Worm (Caenorhabditis elegans) whole organism, mixed stage, embryonic: ENCODE measurements around the gene K01D12.8.
"Not testable (repeated sequence)": the region's sequence is repeated elsewhere in the genome, so short reads cannot be mapped to it uniquely, and the experiment has no call there.

ENCODE experiments used
- bed-3 ChIP-seq: fragments of 200-800 bp; sonication (Bioruptor generic); optimal IDR thresholded peaks from 3 replicates; lab custom pipeline; 2018; ENCODE audit warnings: mild to moderate bottlenecking, missing genetic modification characterization, moderate library complexity, missing compliant biosample characterization
- blmp-1 ChIP-seq: fragments of 150-350 bp; optimal IDR thresholded peaks from 2 replicates; lab custom pipeline; 2014; ENCODE audit warnings: missing biosample characterization, missing genetic modification characterization
- ceh-39 ChIP-seq: fragments of 150-350 bp; optimal IDR thresholded peaks from 2 replicates; lab custom pipeline; 2014; ENCODE audit warnings: missing biosample characterization, missing genetic modification characterization
- ceh-83 ChIP-seq: fragments of 200-800 bp; sonication (Bioruptor generic); optimal IDR thresholded peaks from 2 replicates; lab custom pipeline; 2018; ENCODE audit warnings: mild to moderate bottlenecking, missing genetic modification characterization, missing compliant biosample characterization
- cnd-1 ChIP-seq: fragments of 200-800 bp; sonication (Bioruptor generic); optimal IDR thresholded peaks from 2 replicates; lab custom pipeline; 2018; ENCODE audit warnings: mild to moderate bottlenecking, missing genetic modification characterization, missing compliant biosample characterization
- drap-1 ChIP-seq: fragments of 200-800 bp; sonication (Bioruptor generic); optimal IDR thresholded peaks from 3 replicates; lab custom pipeline; 2018; ENCODE audit warnings: mild to moderate bottlenecking, missing genetic modification characterization, missing compliant biosample characterization
- elt-1 ChIP-seq: sonication (generic microtip); optimal IDR thresholded peaks from 2 replicates; lab custom pipeline; 2017; ENCODE audit warnings: missing genetic modification characterization, mild to moderate bottlenecking, missing compliant biosample characterization, antibody characterized with exemption, moderate library complexity, borderline replicate concordance; ENCODE audit not compliant: insufficient read depth
- elt-3 ChIP-seq: fragments of 150-350 bp; optimal IDR thresholded peaks from 2 replicates; lab custom pipeline; 2014; ENCODE audit warnings: missing biosample characterization, missing genetic modification characterization
- flh-1 ChIP-seq: fragments of 200-800 bp; sonication (Bioruptor generic); optimal IDR thresholded peaks from 2 replicates; lab custom pipeline; 2018; ENCODE audit warnings: mild to moderate bottlenecking, missing genetic modification characterization, moderate library complexity, missing compliant biosample characterization
- ham-2 ChIP-seq: fragments of 200-800 bp; sonication (Bioruptor generic); optimal IDR thresholded peaks from 2 replicates; lab custom pipeline; 2018; ENCODE audit warnings: mild to moderate bottlenecking, missing genetic modification characterization, missing compliant biosample characterization
- hlh-1 ChIP-seq: fragments of 150-350 bp; optimal IDR thresholded peaks from 2 replicates; lab custom pipeline; 2014; ENCODE audit warnings: missing biosample characterization, missing genetic modification reagents, missing genetic modification characterization
- lin-13 ChIP-seq: fragments of 150-350 bp; optimal IDR thresholded peaks from 2 replicates; lab custom pipeline; 2014; ENCODE audit warnings: missing biosample characterization, missing genetic modification characterization
- lin-32 ChIP-seq: fragments of 200-800 bp; sonication (Bioruptor generic); optimal IDR thresholded peaks from 2 replicates; lab custom pipeline; 2018; ENCODE audit warnings: mild to moderate bottlenecking, missing genetic modification characterization, missing compliant biosample characterization
- lsy-2 ChIP-seq: fragments of 150-350 bp; optimal IDR thresholded peaks from 2 replicates; lab custom pipeline; 2014; ENCODE audit warnings: missing biosample characterization, missing genetic modification characterization
- mab-5 ChIP-seq: fragments of 150-350 bp; optimal IDR thresholded peaks from 2 replicates; lab custom pipeline; 2014; ENCODE audit warnings: missing biosample characterization, missing genetic modification characterization
- mep-1 ChIP-seq: fragments of 150-350 bp; optimal IDR thresholded peaks from 2 replicates; lab custom pipeline; 2017; ENCODE audit warnings: missing biosample characterization, missing genetic modification reagents, missing genetic modification characterization, inconsistent platforms
- mls-2 ChIP-seq: sonication (generic microtip); optimal IDR thresholded peaks from 2 replicates; lab custom pipeline; 2016; ENCODE audit warnings: mild to moderate bottlenecking, missing genetic modification characterization, moderate library complexity, missing compliant biosample characterization
- nhr-12 ChIP-seq: fragments of 150-350 bp; optimal IDR thresholded peaks from 2 replicates; lab custom pipeline; 2014; ENCODE audit warnings: missing biosample characterization, missing genetic modification characterization
- nhr-2 ChIP-seq: fragments of 150-350 bp; optimal IDR thresholded peaks from 2 replicates; lab custom pipeline; 2014; ENCODE audit warnings: missing biosample characterization, missing genetic modification characterization
- nhr-237 ChIP-seq: fragments of 150-350 bp; optimal IDR thresholded peaks from 2 replicates; lab custom pipeline; 2014; ENCODE audit warnings: missing biosample characterization, missing genetic modification characterization
- nhr-28 ChIP-seq: fragments of 150-350 bp; optimal IDR thresholded peaks from 2 replicates; lab custom pipeline; 2014; ENCODE audit warnings: missing biosample characterization, missing genetic modification characterization
- nhr-76 ChIP-seq: sonication (generic microtip); optimal IDR thresholded peaks from 2 replicates; lab custom pipeline; 2017; ENCODE audit warnings: missing biosample characterization, missing genetic modification characterization
- pha-4 ChIP-seq: fragments of 150-350 bp; optimal IDR thresholded peaks from 2 replicates; lab custom pipeline; 2018; ENCODE audit warnings: missing biosample characterization, missing genetic modification reagents, missing genetic modification characterization
- sem-2 ChIP-seq: fragments of 200-800 bp; sonication (Bioruptor generic); optimal IDR thresholded peaks from 2 replicates; lab custom pipeline; 2018; ENCODE audit warnings: mild to moderate bottlenecking, missing genetic modification characterization, missing compliant biosample characterization
- snpc-4 ChIP-seq: fragments of 150-350 bp; optimal IDR thresholded peaks from 2 replicates; lab custom pipeline; 2014; ENCODE audit warnings: missing biosample characterization, missing genetic modification characterization
- sptf-1 ChIP-seq: sonication (generic microtip); optimal IDR thresholded peaks from 2 replicates; lab custom pipeline; 2017; ENCODE audit warnings: mild to moderate bottlenecking, missing genetic modification characterization, moderate library complexity, missing compliant biosample characterization
- tbx-8 ChIP-seq: fragments of 200-800 bp; sonication (Bioruptor generic); optimal IDR thresholded peaks from 2 replicates; lab custom pipeline; 2018; ENCODE audit warnings: mild to moderate bottlenecking, missing genetic modification characterization, moderate library complexity, missing compliant biosample characterization
- unc-120 ChIP-seq: sonication (generic microtip); optimal IDR thresholded peaks from 2 replicates; lab custom pipeline; 2017; ENCODE audit warnings: missing genetic modification characterization, missing compliant biosample characterization; ENCODE audit not compliant: poor library complexity, severe bottlenecking
- unc-62 ChIP-seq: fragments of 150-350 bp; optimal IDR thresholded peaks from 2 replicates; lab custom pipeline; 2014; ENCODE audit warnings: missing biosample characterization, missing genetic modification reagents, missing genetic modification characterization
- ztf-11 ChIP-seq: fragments of 150-350 bp; optimal IDR thresholded peaks from 2 replicates; lab custom pipeline; 2014; ENCODE audit warnings: missing biosample characterization, missing genetic modification characterization

K01D12.8 gene

DNA sequence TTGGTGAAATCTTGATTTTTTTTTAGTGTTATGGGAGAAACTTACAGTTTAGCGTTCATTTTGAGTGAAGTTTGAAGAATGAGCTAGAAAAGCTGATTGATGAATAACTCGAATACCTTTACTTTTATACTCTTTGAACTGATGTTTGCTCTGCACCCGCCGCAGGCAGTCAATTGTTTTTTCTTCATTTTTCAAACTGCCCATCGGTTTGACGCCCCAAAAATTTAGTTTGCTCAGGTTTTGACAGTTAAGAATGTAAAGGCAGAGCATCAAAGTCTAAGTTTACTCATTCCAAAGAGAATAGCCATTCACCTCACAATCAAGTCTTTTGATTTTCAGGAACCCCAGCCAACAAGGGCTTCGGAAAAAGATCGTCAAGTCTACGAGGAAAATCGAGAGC is 40.8 kb upstream of the K01D12.8 start, which contains the start of gene fipr-1:
TSS of gene fipr-1 (minus strand) at position 101 of the 400 bp plus-strand sequence.
- TF ChIP-seq nhr-12: no peak
- no peak for TF ChIP-seq drap-1 (GFP tag; lab: Kevin White, UChicago)
- no peak for TF ChIP-seq hlh-1 (tag; lab: Kevin White, UChicago)
- TF ChIP-seq ceh-83: no peak
- no peak for TF ChIP-seq elt-3 (tag; lab: Kevin White, UChicago)
- TF ChIP-seq sem-2 (GFP tag; lab: Kevin White, UChicago): no peak
- TF ChIP-seq mls-2 (tag; lab: Kevin White, UChicago): no peak
- no peak for TF ChIP-seq pha-4 (tag; lab: Kevin White, UChicago)
- no peak for TF ChIP-seq mep-1 (tag; lab: Kevin White, UChicago)
- no peak for TF ChIP-seq ztf-11 (tag; lab: Kevin White, UChicago)
- no peak for TF ChIP-seq nhr-76 (tag; lab: Kevin White, UChicago)
- TF ChIP-seq nhr-2 (tag; lab: Kevin White, UChicago): no peak
- TF ChIP-seq nhr-28 (tag; lab: Kevin White, UChicago): no peak

DNA sequence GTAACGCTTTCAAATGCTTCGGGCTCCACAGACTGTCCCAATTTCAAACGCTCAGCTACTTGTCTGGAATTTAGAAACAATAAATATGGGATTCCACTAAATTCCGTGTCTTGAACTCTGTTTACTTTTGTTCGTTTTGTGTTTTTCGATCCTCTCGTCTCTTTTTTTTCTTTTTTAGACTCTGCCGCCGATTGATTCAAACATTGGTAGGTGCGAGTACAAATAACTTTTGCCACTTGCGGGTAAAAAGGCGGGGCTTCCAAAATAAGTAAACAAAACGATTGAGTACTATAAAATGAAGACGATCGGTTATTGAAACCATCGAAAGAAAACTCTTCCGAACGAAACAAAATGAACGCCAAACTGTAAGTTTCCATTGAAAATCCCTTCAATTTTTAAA is 37.4 kb upstream of the K01D12.8 start, which contains the start of gene fipr-2:
TSS of gene fipr-2 (plus strand) at position 245 of the 400 bp plus-strand sequence.
- no peak for TF ChIP-seq sem-2 (GFP tag; lab: Kevin White, UChicago)
- no peak for TF ChIP-seq ztf-11 (tag; lab: Kevin White, UChicago)
- no peak for TF ChIP-seq unc-120
- TF ChIP-seq lin-32 (GFP tag; lab: Kevin White, UChicago): no peak
- no peak for TF ChIP-seq lsy-2 (tag; lab: Kevin White, UChicago)
- no peak for TF ChIP-seq cnd-1
- TF ChIP-seq flh-1 (GFP tag; lab: Kevin White, UChicago): no peak
- TF ChIP-seq mab-5: no peak
- no peak for TF ChIP-seq unc-62 (GFP tag; lab: Kevin White, UChicago)

DNA sequence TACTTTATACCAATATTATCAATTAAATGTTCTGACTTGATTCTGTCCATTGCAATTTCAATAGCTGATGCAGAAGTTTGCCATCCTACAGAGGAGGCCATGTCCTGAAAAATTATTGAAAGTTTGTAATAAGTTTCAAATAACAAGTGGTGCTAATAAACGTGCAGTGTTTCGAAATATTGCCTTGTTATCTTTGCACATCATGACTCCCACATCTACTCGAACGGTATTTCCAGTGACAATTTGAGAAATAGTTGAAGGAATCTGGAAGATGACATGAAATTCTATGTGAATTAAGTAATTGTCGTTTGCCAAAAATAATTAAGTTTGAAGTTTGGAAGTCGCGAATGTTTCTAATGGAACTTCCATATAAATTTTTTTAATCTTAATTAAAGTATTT is 33.0 kb upstream of the K01D12.8 start, which contains the start of gene gcy-13:
TSS of gene gcy-13 (minus strand) at position 101 of the 400 bp plus-strand sequence.
- no peak for TF ChIP-seq ceh-83
- TF ChIP-seq ham-2 (GFP tag; lab: Kevin White, UChicago): no peak
- TF ChIP-seq tbx-8: no peak
- no peak for TF ChIP-seq lin-13 (tag; lab: Kevin White, UChicago)
- TF ChIP-seq cnd-1: no peak
- TF ChIP-seq blmp-1: no peak
- no peak for TF ChIP-seq nhr-2 (tag; lab: Kevin White, UChicago)
- TF ChIP-seq ztf-11 (tag; lab: Kevin White, UChicago): no peak
- no peak for TF ChIP-seq nhr-28 (tag; lab: Kevin White, UChicago)
- TF ChIP-seq sptf-1 (tag; lab: Kevin White, UChicago): no peak
- no peak for TF ChIP-seq bed-3 (GFP tag; lab: Kevin White, UChicago)

DNA sequence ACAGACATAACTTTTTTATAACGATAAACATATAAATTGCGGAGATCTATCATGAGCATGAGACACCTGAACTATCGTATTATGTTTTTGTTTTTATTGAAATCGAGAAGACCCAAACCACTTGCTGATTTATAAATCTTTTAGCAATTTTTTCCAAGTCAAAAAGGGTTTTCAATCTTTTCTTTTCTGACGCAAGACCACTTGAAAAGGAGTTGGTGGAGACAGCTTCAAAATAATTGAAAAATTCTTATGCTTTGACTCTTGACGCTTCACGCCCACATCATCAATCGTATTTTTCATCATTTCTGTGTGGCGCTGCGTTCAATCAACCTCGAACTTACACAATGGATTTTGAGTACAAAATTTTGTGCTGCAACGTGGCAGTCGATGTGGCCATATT is 31.1 kb upstream of the K01D12.8 start, which contains the start of gene F23H12.7:
TSS of gene F23H12.7 (plus strand) at position 301 of the 400 bp plus-strand sequence.
- TF ChIP-seq cnd-1 (no peak), ham-2 (GFP tag; lab: Kevin White, UChicago) (no peak), elt-1 (tag; lab: Kevin White, UChicago) (no peak), snpc-4 (tag; lab: Kevin White, UChicago) (no peak), unc-120 (no peak), tbx-8 (no peak), unc-62 (GFP tag; lab: Kevin White, UChicago) (no peak), sem-2 (GFP tag; lab: Kevin White, UChicago) (no peak), mls-2 (tag; lab: Kevin White, UChicago) (no peak), nhr-237 (tag; lab: Kevin White, UChicago) (no peak), mab-5 (no peak), nhr-2 (tag; lab: Kevin White, UChicago) (no peak), ceh-39 (no peak)
- TF ChIP-seq, all 35 proteins: peak for 0

DNA sequence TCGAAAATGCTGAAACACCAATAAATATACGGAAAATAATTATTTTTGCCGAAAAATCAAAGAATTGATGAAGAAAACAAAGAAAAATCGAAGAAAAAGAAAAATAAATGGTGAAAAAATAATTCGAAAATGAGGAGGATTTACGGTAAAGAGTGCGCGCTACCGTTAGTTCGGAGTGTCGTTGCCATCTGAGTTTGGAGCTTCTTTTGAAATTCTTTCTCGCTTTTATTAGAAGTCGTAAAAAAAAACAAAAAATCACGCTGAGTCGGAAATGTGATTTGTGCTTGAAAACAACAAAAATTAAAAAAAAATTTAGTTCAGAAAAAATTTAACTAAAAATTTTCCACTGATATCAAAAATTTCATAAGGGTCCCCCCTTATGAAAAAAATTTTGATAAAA is 28.2 kb upstream of the K01D12.8 start, which contains the start of gene F23H12.10:
TSS of gene F23H12.10 (minus strand) at position 12 of the 400 bp plus-strand sequence.
- TF ChIP-seq nhr-12; ham-2 (GFP tag; lab: Kevin White, UChicago); unc-120: not testable (repeated sequence)
